Worm (Caenorhabditis elegans) whole organism, L3 larva: Measurements from ENCODE around the gene rpc-2.

Experiments used
- ZK546.5 ChIP-seq: sonication (generic microtip); optimal IDR thresholded peaks from 2 replicates; lab custom pipeline; 2017; ENCODE audit warnings: missing biosample characterization, missing genetic modification characterization
- aly-2 ChIP-seq: fragments of 150-350 bp; optimal IDR thresholded peaks from 2 replicates; lab custom pipeline; 2014; ENCODE audit warnings: missing biosample characterization, missing genetic modification characterization
- ceh-82 ChIP-seq: fragments of 150-350 bp; optimal IDR thresholded peaks from 2 replicates; lab custom pipeline; 2014; ENCODE audit warnings: missing biosample characterization, missing genetic modification characterization
- daf-12 ChIP-seq: fragments of 150-350 bp; optimal IDR thresholded peaks from 2 replicates; lab custom pipeline; 2014; ENCODE audit warnings: missing biosample characterization, missing genetic modification reagents, missing genetic modification characterization
- egl-27 ChIP-seq: sonication (generic microtip); optimal IDR thresholded peaks from 4 replicates; lab custom pipeline; 2017; ENCODE audit warnings: missing biosample characterization, missing genetic modification reagents, missing genetic modification characterization
- elt-3 ChIP-seq, 3 experiments: fragments of 150-350 bp in 1 of 3; sonication (generic microtip) in 2 of 3; optimal IDR thresholded peaks; 2 replicates in 2 of 3; 4 replicates in 1 of 3; lab custom pipeline; 2014 to 2017; ENCODE audit warnings: missing biosample characterization in 3 of 3, missing genetic modification characterization in 3 of 3
- lin-15B ChIP-seq: fragments of 150-350 bp; optimal IDR thresholded peaks from 2 replicates; lab custom pipeline; 2014; ENCODE audit warnings: missing biosample characterization, missing genetic modification characterization
- nhr-12 ChIP-seq: fragments of 150-350 bp; optimal IDR thresholded peaks from 2 replicates; lab custom pipeline; 2014; ENCODE audit warnings: missing biosample characterization, missing genetic modification characterization
- nhr-77 ChIP-seq: fragments of 150-350 bp; optimal IDR thresholded peaks from 2 replicates; lab custom pipeline; 2014; ENCODE audit warnings: missing biosample characterization, missing genetic modification characterization
- pha-4 ChIP-seq: fragments of 150-350 bp; optimal IDR thresholded peaks from 2 replicates; lab custom pipeline; 2014; ENCODE audit warnings: missing biosample characterization, missing genetic modification reagents, missing genetic modification characterization
- zag-1 ChIP-seq: fragments of 150-350 bp; optimal IDR thresholded peaks from 2 replicates; lab custom pipeline; 2014; ENCODE audit warnings: missing biosample characterization, missing genetic modification characterization
- ztf-4 ChIP-seq: fragments of 150-350 bp; optimal IDR thresholded peaks from 2 replicates; lab custom pipeline; 2014; ENCODE audit warnings: missing biosample characterization, missing genetic modification characterization

- TF ChIP-seq zag-1 (tag; lab: Kevin White, UChicago) (no peak), ztf-4 (tag; lab: Kevin White, UChicago) (no peak), pha-4 (tag; lab: Kevin White, UChicago) (no peak), lin-15B (no peak), nhr-77 (tag; lab: Kevin White, UChicago) (no peak), ceh-82 (tag; lab: Kevin White, UChicago) (no peak), ZK546.5 (tag; lab: Kevin White, UChicago) (no peak), elt-3 (tag; optimal IDR thresholded peaks at IDR 0.05; lab: Kevin White, UChicago) (no peak), egl-27 (tag; lab: Kevin White, UChicago) (no peak), aly-2 (tag; lab: Kevin White, UChicago) (no peak), daf-12 (no peak), nhr-12 (tag; lab: Kevin White, UChicago) (no peak)
These were observed 15.4 kb upstream of the rpc-2 start for ce11 chrIII:5541777-5542176.
